Worm (Caenorhabditis elegans): ENCODE results near the gene dlg-1.

DNA sequence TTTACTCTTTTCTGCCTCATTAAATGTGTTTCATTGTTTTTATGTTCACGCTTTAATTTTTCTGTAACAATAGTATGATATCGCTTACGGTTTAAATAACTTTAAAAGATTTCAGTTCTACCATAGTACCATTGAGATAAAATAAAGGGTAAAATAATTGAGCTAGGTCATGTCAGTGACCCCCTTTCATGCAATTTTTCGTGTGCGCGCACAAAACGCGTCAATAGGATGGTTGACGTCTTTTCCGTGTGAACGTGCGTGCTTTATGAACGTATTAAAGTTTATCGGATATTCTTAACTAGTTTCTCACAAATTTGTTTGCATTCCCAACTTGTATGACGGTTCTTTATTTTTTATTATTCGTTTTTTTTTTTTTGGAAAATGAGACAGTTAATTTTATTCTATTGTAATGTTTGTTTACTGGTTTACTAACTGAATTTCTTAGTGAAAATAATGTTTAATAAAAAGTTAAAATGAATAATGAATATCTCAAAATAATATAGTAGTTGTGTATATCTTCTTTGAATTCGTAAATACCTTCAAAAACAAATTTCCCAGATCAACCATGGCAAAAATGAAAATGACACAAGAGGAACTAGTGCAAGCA lies 6.5 kb downstream of the dlg-1 start, which contains the start of gene C25F6.1:
- TF ChIP-seq nhr-2 (tag; optimal IDR thresholded peaks at IDR 0.05) (no peak), lsy-2 (tag; optimal IDR thresholded peaks at IDR 0.05) (no peak), elt-3 (tag; optimal IDR thresholded peaks at IDR 0.05) (no peak), ztf-11 (tag; optimal IDR thresholded peaks at IDR 0.05) (no peak), nhr-237 (tag; optimal IDR thresholded peaks at IDR 0.05) (no peak), snpc-4 (tag; optimal IDR thresholded peaks at IDR 0.05) (no peak), elt-1 (tag; optimal IDR thresholded peaks at IDR 0.05; ENCODE audit: borderline replicate concordance, insufficient read depth) (no peak), nhr-12 (tag; optimal IDR thresholded peaks at IDR 0.05) (no peak), unc-39 (tag; optimal IDR thresholded peaks at IDR 0.05) (no peak), mep-1 (tag; optimal IDR thresholded peaks at IDR 0.05) (no peak)

Data from whole organism, mixed stage, embryonic.